Fruit fly (Drosophila melanogaster) Kc167 (cell line): ENCODE results near the gene Or94b.

ENCODE experiments used
- Myc ChIP-seq: fragments of >200 bp; optimal IDR thresholded peaks from 2 replicates; lab custom pipeline; 2017; ENCODE audit warnings: missing external identifiers
- Sin3A ChIP-seq: fragments of >200 bp; optimal IDR thresholded peaks from 2 replicates; lab custom pipeline; 2018; ENCODE audit warnings: missing external identifiers
- h ChIP-seq: fragments of >200 bp; optimal IDR thresholded peaks from 3 replicates; lab custom pipeline; 2018; ENCODE audit warnings: missing external identifiers
- ttk ChIP-seq: sonication (Bioruptor generic); optimal IDR thresholded peaks from 2 replicates; lab custom pipeline; 2017; ENCODE audit warnings: missing external identifiers

dm6 chr3R:22965984-22966383 lies 23.1 kb upstream of the Or94b start, which contains the start of gene Tpl94D:
- TF ChIP-seq ttk (lab: Kevin White, UChicago) (no peak), Myc (lab: Kevin White, UChicago) (no peak), h (lab: Kevin White, UChicago) (no peak), Sin3A (no peak)
